Worm (Caenorhabditis elegans): ENCODE data around the gene ostf-4.

The ostf-4 gene

ce11 chrIII:10353423-10353822 lies 35.1 kb upstream of the ostf-4 start:
- TF ChIP-seq nhr-237 (tag; optimal IDR thresholded peaks at IDR 0.05): no peak
- no peak for TF ChIP-seq C34F6.9 (tag; optimal IDR thresholded peaks at IDR 0.05)

DNA sequence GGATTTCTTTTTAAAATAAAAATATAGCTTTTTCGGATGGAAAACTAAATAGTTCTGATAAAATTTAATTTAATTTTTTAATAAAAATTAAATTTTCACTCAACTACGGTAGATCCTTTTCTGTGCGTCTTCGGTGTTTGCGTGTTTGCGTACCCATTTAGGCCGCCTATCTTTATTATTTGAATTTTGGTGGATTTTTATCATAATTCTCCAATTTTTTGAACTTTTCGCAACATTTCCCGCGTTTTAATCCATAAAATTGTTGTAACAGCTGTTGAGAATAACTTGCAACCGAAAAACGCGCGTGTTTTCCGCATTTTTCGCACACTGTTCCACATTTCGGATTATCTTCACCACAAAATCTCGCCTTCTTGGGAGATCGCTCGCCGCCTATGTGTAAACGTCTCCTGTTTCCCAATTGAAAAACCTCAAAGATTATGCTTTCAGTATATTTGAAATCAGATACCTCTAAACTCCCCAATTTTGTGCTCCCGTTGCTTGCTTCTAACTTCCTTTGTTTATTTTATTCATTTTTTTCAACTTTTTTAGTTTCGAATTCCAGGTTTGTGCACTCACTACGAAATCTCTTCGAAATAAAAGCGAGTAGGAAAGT lies 33.3 kb upstream of the ostf-4 start, which contains the start of gene T07C4.3:
Gene T07C4.3 (plus strand): TSS at position 563 of the 613 bp plus-strand sequence.
- TF ChIP-seq nhr-11 (tag; optimal IDR thresholded peaks at IDR 0.05): no peak

- TF ChIP-seq mab-5 (tag; optimal IDR thresholded peaks at IDR 0.05) (no peak), sem-4 (tag; optimal IDR thresholded peaks at IDR 0.05) (no peak), elt-1 (tag; optimal IDR thresholded peaks at IDR 0.05) (no peak), unc-39 (tag; optimal IDR thresholded peaks at IDR 0.05) (no peak), aly-2 (tag; optimal IDR thresholded peaks at IDR 0.05) (no peak), mdl-1 (tag; optimal IDR thresholded peaks at IDR 0.05) (no peak), Y55F3AM.14 (GFP tag; optimal IDR thresholded peaks at IDR 0.05) (no peak), nhr-12 (tag; optimal IDR thresholded peaks at IDR 0.05) (no peak), unc-55 (GFP tag; optimal IDR thresholded peaks at IDR 0.05) (no peak), ZK546.5 (tag; optimal IDR thresholded peaks at IDR 0.05) (no peak), sma-3 (GFP tag; optimal IDR thresholded peaks at IDR 0.05) (no peak), R02D3.7 (tag; optimal IDR thresholded peaks at IDR 0.05) (no peak), nhr-237 (tag; optimal IDR thresholded peaks at IDR 0.05) (no peak), lin-13 (GFP tag; optimal IDR thresholded peaks at IDR 0.05) (no peak), snpc-4 (tag; optimal IDR thresholded peaks at IDR 0.05) (no peak), alr-1 (tag; optimal IDR thresholded peaks at IDR 0.05) (no peak), ztf-1 (GFP tag; conservative IDR thresholded peaks at IDR 0.05) (no peak), nhr-25 (tag; optimal IDR thresholded peaks at IDR 0.05) (no peak), lsy-2 (tag; optimal IDR thresholded peaks at IDR 0.05) (no peak), peb-1 (tag; optimal IDR thresholded peaks at IDR 0.05) (no peak)
Observed at ce11 chrIII:10347049-10347448, 28.7 kb upstream of the ostf-4 start, which contains the start of gene tbx-8. Gene tbx-8 (plus strand): TSS chrIII:10347349.

- TF ChIP-seq lin-11 (tag; optimal IDR thresholded peaks at IDR 0.05): no peak
- TF ChIP-seq sma-3 (GFP tag; optimal IDR thresholded peaks at IDR 0.05): no peak
- no peak for TF ChIP-seq fos-1 (tag; optimal IDR thresholded peaks at IDR 0.05)
- no peak for TF ChIP-seq egl-27 (tag; optimal IDR thresholded peaks at IDR 0.05)
- no peak for TF ChIP-seq crh-2 (tag; optimal IDR thresholded peaks at IDR 0.05)
- TF ChIP-seq nhr-21 (tag; optimal IDR thresholded peaks at IDR 0.05): no peak
- TF ChIP-seq ztf-1 (GFP tag; conservative IDR thresholded peaks at IDR 0.05): no peak
Observed at ce11 chrIII:10344762-10345161, 26.4 kb upstream of the ostf-4 start.

DNA sequence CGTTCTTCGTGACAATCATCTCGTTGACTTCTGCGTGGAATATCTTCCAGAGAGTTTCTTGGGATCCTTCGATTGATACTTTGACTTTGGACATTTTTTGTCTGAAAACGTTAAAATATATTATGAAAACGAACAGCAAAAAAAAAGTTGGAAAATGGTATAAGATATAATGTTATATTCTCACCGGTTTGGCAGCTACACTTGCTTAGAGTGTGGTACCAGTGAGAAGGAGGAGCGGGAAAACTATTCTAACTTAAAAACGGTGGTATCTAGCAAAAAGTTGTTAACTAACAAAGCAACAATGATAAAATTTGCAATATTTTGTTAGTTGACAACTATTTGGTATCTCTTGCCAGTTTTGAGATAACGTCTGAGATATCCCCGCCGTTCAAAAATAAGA lies 23.4 kb upstream of the ostf-4 start, which contains the start of gene tbx-9:
Gene tbx-9 (minus strand): TSS at position 101 of the 400 bp plus-strand sequence.
- TF ChIP-seq aly-2 (tag; optimal IDR thresholded peaks at IDR 0.05) (no peak), blmp-1 (tag; optimal IDR thresholded peaks at IDR 0.05; ENCODE audit: insufficient read depth) (no peak), ztf-1 (GFP tag; conservative IDR thresholded peaks at IDR 0.05) (no peak), alr-1 (tag; optimal IDR thresholded peaks at IDR 0.05) (no peak), unc-55 (GFP tag; optimal IDR thresholded peaks at IDR 0.05) (no peak), mab-5 (tag; optimal IDR thresholded peaks at IDR 0.05) (no peak), fos-1 (tag; optimal IDR thresholded peaks at IDR 0.05) (no peak), ztf-4 (tag; optimal IDR thresholded peaks at IDR 0.05) (no peak), mdl-1 (tag; optimal IDR thresholded peaks at IDR 0.05) (no peak), snpc-4 (tag; optimal IDR thresholded peaks at IDR 0.05) (no peak), peb-1 (tag; optimal IDR thresholded peaks at IDR 0.05) (no peak), nhr-25 (tag; optimal IDR thresholded peaks at IDR 0.05) (no peak), R02D3.7 (tag; optimal IDR thresholded peaks at IDR 0.05) (no peak), nhr-6 (tag; optimal IDR thresholded peaks at IDR 0.05) (no peak), nhr-21 (tag; optimal IDR thresholded peaks at IDR 0.05) (no peak), lin-39 (tag; optimal IDR thresholded peaks at IDR 0.05) (no peak), elt-3 (tag; optimal IDR thresholded peaks at IDR 0.05) (no peak), unc-62 (GFP tag; optimal IDR thresholded peaks at IDR 0.05) (no peak)

Measured in whole organism, L2 larva.